Worm (Caenorhabditis elegans): ENCODE data around the gene F38E11.9.

F38E11.9 gene

ce11 chrIV:9444417-9445026, 682 bp upstream of the F38E11.9 start (continued):
- TF ChIP-seq die-1 (tag; optimal IDR thresholded peaks at IDR 0.05), result peak; percentile 73
- TF ChIP-seq mxl-1 (tag; optimal IDR thresholded peaks at IDR 0.05), result no peak
- no peak for TF ChIP-seq F37B4.10 (GFP tag; IDR thresholded peaks at IDR 0.05)
- TF ChIP-seq ztf-28 (GFP tag; IDR thresholded peaks at IDR 0.05), result 0 out of 2 replicates have a peak, but pooled peaks have one; percentile 66
- no peak for TF ChIP-seq nhr-179 (tag; optimal IDR thresholded peaks at IDR 0.05)
- peak; percentile 90 for TF ChIP-seq mcd-1 (GFP tag; IDR thresholded peaks at IDR 0.05)
- TF ChIP-seq tbp1 (GFP tag; optimal IDR thresholded peaks at IDR 0.05), result peak; percentile 81
- TF ChIP-seq zim-3 (tag; optimal IDR thresholded peaks at IDR 0.05), result no peak
- TF ChIP-seq ztf-6 (GFP tag; IDR thresholded peaks at IDR 0.05), result 0 out of 2 replicates have a peak, but pooled peaks have one; percentile 20
- TF ChIP-seq pha-4 (tag; optimal IDR thresholded peaks at IDR 0.05), result no peak
- TF ChIP-seq rpc-1 (optimal IDR thresholded peaks at IDR 0.05), result no peak
- peak; percentile 22 for TF ChIP-seq rpc-1 (tag; optimal IDR thresholded peaks at IDR 0.05)
- TF ChIP-seq B0035.1 (tag; optimal IDR thresholded peaks at IDR 0.05), result peak; percentile 58
- peak; percentile 49 for TF ChIP-seq madf-8 (GFP tag; conservative IDR thresholded peaks at IDR 0.05)
- no peak for TF ChIP-seq hlh-26 (GFP tag; conservative IDR thresholded peaks at IDR 0.05)
- no peak for TF ChIP-seq F57C9.4 (tag; optimal IDR thresholded peaks at IDR 0.05)
- TF ChIP-seq let-607 (tag; optimal IDR thresholded peaks at IDR 0.05), result peak in 1 of 2 experiments; percentile 66
- no peak for TF ChIP-seq hlh-12 (tag; optimal IDR thresholded peaks at IDR 0.05)
- no peak for TF ChIP-seq aptf-3 (GFP tag; IDR thresholded peaks at IDR 0.05)
- no peak for TF ChIP-seq ztf-22 (GFP tag; optimal IDR thresholded peaks at IDR 0.05)
- TF ChIP-seq egl-18 (GFP tag; IDR thresholded peaks at IDR 0.05), result 0 out of 2 replicates have a peak, but pooled peaks have one; percentile 16
- peak; percentile 78 for TF ChIP-seq mel-28 (tag; optimal IDR thresholded peaks at IDR 0.05; ENCODE audit: borderline replicate concordance)
- TF ChIP-seq unc-62 (GFP tag; optimal IDR thresholded peaks at IDR 0.05), result peak; percentile 4
- peak; percentile 13 for TF ChIP-seq F57A8.1 (GFP tag; optimal IDR thresholded peaks at IDR 0.05)
- TF ChIP-seq madf-6 (GFP tag; IDR thresholded peaks at IDR 0.05), result peak; percentile 79
- 0 out of 2 replicates have a peak, but pooled peaks have one; percentile 22 for TF ChIP-seq cebp-2 (GFP tag; IDR thresholded peaks at IDR 0.05)
- TF ChIP-seq attf-3 (GFP tag; conservative IDR thresholded peaks at IDR 0.05), result peak; percentile 77
- peak; percentile 80 for TF ChIP-seq ztf-3 (GFP tag; optimal IDR thresholded peaks at IDR 0.05)
- peak; percentile 84 for TF ChIP-seq madf-10 (tag; optimal IDR thresholded peaks at IDR 0.05)
- TF ChIP-seq atf-7 (tag; optimal IDR thresholded peaks at IDR 0.05), result peak; percentile 86
- TF ChIP-seq madf-3 (GFP tag; IDR thresholded peaks at IDR 0.05), result 0 out of 2 replicates have a peak, but pooled peaks have one; percentile 11
- no peak for TF ChIP-seq sea-2 (GFP tag; IDR thresholded peaks at IDR 0.05)
- no peak for TF ChIP-seq sdz-38 (tag; optimal IDR thresholded peaks at IDR 0.05)
- peak; percentile 96 for TF ChIP-seq D2030.7 (GFP tag; IDR thresholded peaks at IDR 0.05)
- no peak for TF ChIP-seq F10E7.11 (tag; optimal IDR thresholded peaks at IDR 0.05)
- peak; percentile 67 for TF ChIP-seq gei-17 (GFP tag; optimal IDR thresholded peaks at IDR 0.05)
- peak; percentile 43 for TF ChIP-seq F22D6.2 (tag; optimal IDR thresholded peaks at IDR 0.05)
- TF ChIP-seq lin-54 (GFP tag; optimal IDR thresholded peaks at IDR 0.05), result peak; percentile 83
- peak; percentile 57; the same call in 1 of the 2 replicates for TF ChIP-seq lin-26 (GFP tag; IDR thresholded peaks at IDR 0.05)

ce11 chrIV:9442106-9442532, 1.7 kb downstream of the F38E11.9 start:
- TF ChIP-seq aptf-2 (GFP tag; conservative IDR thresholded peaks at IDR 0.05) (no peak), nhr-90 (tag; optimal IDR thresholded peaks at IDR 0.05) (peak; percentile 42), dox-1 (GFP tag; IDR thresholded peaks at IDR 0.05) (peak; percentile 44; the same call in 1 of the 2 replicates), egl-18 (GFP tag; IDR thresholded peaks at IDR 0.05) (no peak), tbp1 (GFP tag; optimal IDR thresholded peaks at IDR 0.05) (peak; percentile 49), attf-5 (GFP tag; optimal IDR thresholded peaks at IDR 0.05) (peak; percentile 39), let-607 (tag; optimal IDR thresholded peaks at IDR 0.05) (peak; percentile 64 to 86), mel-28 (tag; optimal IDR thresholded peaks at IDR 0.05; ENCODE audit: borderline replicate concordance) (no peak), F22D6.2 (tag; optimal IDR thresholded peaks at IDR 0.05) (peak; percentile 48), snpc-3.4 (tag; optimal IDR thresholded peaks at IDR 0.05) (peak; percentile 30), ztf-6 (GFP tag; IDR thresholded peaks at IDR 0.05) (no peak), ets-4 (GFP tag; optimal IDR thresholded peaks at IDR 0.05) (peak; percentile 36), lsy-27 (tag; optimal IDR thresholded peaks at IDR 0.05; ENCODE audit: borderline replicate concordance, insufficient read depth) (no peak), B0336.3 (GFP tag; IDR thresholded peaks at IDR 0.05) (peak; percentile 68), ama-1 (optimal IDR thresholded peaks at IDR 0.05) (peak; percentile 6), ama-1 (GFP tag; optimal IDR thresholded peaks at IDR 0.05) (no peak)
